Fruit fly (Drosophila melanogaster) whole organism: Measurements from ENCODE around the gene stg.

ENCODE experiments used
- CG8478 ChIP-seq: fragments of >200 bp; optimal IDR thresholded peaks from 2 replicates; lab custom pipeline; 2018; ENCODE audit warnings: inconsistent platforms
- Dll ChIP-seq: fragments of >200 bp; optimal IDR thresholded peaks from 2 replicates; lab custom pipeline; 2017
- EcR ChIP-seq, 2 experiments: fragments of >200 bp; optimal IDR thresholded peaks; 2 replicates each; lab custom pipeline; 2017; ENCODE audit warnings: missing biosample characterization in 2 of 2, missing genetic modification characterization in 2 of 2, missing genetic modification reagents in 2 of 2
- pan ChIP-seq: fragments of >200 bp; optimal IDR thresholded peaks from 2 replicates; lab custom pipeline; 2017
- psq ChIP-seq: fragments of >200 bp; optimal IDR thresholded peaks from 2 replicates; lab custom pipeline; 2017

dm6 chr3R:29228745-29229448 lies 26.7 kb downstream of the stg start, which contains the start of gene Usp1:
- TF ChIP-seq psq (lab: Kevin White, UChicago) (no peak), CG8478 (no peak), pan (lab: Kevin White, UChicago) (peak; percentile 9), EcR (GFP tag; optimal IDR thresholded peaks at IDR 0.05; lab: Kevin White, UChicago) (no peak), Dll (lab: Kevin White, UChicago) (no peak)
